Worm (Caenorhabditis elegans): ENCODE data around the gene Y41C4A.9.

Y41C4A.9 gene

DNA sequence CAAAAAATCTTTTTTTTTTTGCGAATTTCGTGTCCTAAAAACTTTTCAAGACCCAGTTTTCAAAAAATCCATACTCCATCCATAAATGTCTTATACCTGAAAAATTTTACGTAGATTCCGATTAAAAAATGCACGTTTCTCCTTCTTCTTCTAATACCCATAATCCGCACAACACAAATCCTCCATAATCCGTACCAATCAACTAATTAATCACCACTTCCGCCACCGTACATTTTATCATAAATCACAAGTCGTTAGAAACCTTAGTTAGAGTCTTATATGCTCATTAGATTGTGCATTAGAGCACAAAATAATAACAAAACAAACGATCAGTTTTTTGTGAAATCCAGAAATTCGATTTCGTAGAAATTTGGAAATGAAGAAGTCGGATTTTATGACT, 49.4 kb downstream of the Y41C4A.9 start:
- TF ChIP-seq nhr-129 (tag; optimal IDR thresholded peaks at IDR 0.05) (no peak), gmeb-1 (tag; optimal IDR thresholded peaks at IDR 0.05) (no peak), zag-1 (tag; optimal IDR thresholded peaks at IDR 0.05) (no peak), snpc-4 (tag; optimal IDR thresholded peaks at IDR 0.05) (no peak), alr-1 (tag; optimal IDR thresholded peaks at IDR 0.05) (no peak), elt-3 (tag; optimal IDR thresholded peaks at IDR 0.05) (no peak), unc-55 (GFP tag; optimal IDR thresholded peaks at IDR 0.05) (no peak), mab-5 (tag; optimal IDR thresholded peaks at IDR 0.05) (no peak), lin-11 (tag; optimal IDR thresholded peaks at IDR 0.05) (no peak), lsy-2 (tag; optimal IDR thresholded peaks at IDR 0.05) (no peak), unc-39 (tag; optimal IDR thresholded peaks at IDR 0.05) (no peak), C34F6.9 (tag; optimal IDR thresholded peaks at IDR 0.05) (no peak), lin-39 (tag; optimal IDR thresholded peaks at IDR 0.05) (no peak), fos-1 (tag; optimal IDR thresholded peaks at IDR 0.05) (no peak), F13H6.1 (tag; optimal IDR thresholded peaks at IDR 0.05) (no peak), ama-1 (optimal IDR thresholded peaks at IDR 0.05) (no peak), blmp-1 (tag; optimal IDR thresholded peaks at IDR 0.05; ENCODE audit: insufficient read depth) (no peak), ztf-4 (tag; optimal IDR thresholded peaks at IDR 0.05) (no peak), ZK546.5 (tag; optimal IDR thresholded peaks at IDR 0.05) (no peak), nhr-25 (tag; optimal IDR thresholded peaks at IDR 0.05) (no peak)

DNA sequence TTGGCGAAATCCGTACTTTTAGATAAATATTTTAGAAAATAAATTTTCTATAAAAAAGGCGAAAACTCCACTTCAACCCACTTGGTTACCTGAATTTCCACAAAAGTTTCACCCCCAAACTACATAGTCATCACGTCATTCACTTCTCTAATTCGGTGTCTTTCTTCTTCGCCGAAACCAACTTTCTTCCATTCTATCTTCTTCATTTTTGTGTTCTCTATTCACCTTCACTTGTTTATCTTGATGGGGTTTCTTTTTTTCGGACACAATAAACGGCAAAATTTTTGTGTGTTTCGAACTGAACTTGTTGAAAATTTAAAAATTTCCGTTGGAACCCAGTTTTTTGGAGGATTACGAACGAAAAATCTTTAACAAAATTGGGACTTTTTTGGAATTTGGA, 51.6 kb downstream of the Y41C4A.9 start:
- TF ChIP-seq unc-62 (GFP tag; optimal IDR thresholded peaks at IDR 0.05) (no peak), blmp-1 (tag; optimal IDR thresholded peaks at IDR 0.05; ENCODE audit: insufficient read depth) (peak; percentile 70)

DNA sequence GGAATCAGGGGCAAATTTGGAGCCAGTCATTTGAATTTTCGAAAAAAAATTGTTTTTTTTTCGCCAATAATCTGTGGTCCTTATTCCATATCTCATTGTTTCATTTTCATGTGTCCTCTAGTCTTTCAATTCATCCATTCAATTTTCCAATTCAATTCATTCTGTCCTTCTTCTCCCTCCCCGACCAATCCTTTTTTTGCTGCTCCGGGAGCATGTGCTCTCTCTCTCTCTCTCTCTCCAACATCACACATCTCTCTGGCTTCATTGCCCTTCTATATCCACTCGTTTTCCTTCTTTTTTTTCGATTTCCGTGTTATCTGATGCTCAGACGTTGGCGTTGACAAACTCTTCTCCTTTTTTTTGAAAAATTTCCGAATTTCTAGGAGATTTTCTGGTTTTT, 55.0 kb downstream of the Y41C4A.9 start:
- TF ChIP-seq mab-5 (tag; optimal IDR thresholded peaks at IDR 0.05) (no peak), sma-3 (GFP tag; optimal IDR thresholded peaks at IDR 0.05) (no peak), F13H6.1 (tag; optimal IDR thresholded peaks at IDR 0.05) (no peak), nhr-23 (tag; optimal IDR thresholded peaks at IDR 0.05) (no peak), nhr-129 (tag; optimal IDR thresholded peaks at IDR 0.05) (no peak), sem-4 (tag; optimal IDR thresholded peaks at IDR 0.05) (peak; percentile 39), egl-27 (tag; optimal IDR thresholded peaks at IDR 0.05) (no peak), gmeb-1 (tag; optimal IDR thresholded peaks at IDR 0.05) (no peak), mbf-1 (tag; optimal IDR thresholded peaks at IDR 0.05) (no peak), lin-13 (GFP tag; optimal IDR thresholded peaks at IDR 0.05) (no peak), skn-1 (tag; optimal IDR thresholded peaks at IDR 0.05) (no peak), crh-2 (tag; optimal IDR thresholded peaks at IDR 0.05) (peak; percentile 18), alr-1 (tag; optimal IDR thresholded peaks at IDR 0.05) (no peak), snpc-4 (tag; optimal IDR thresholded peaks at IDR 0.05) (no peak), ceh-16 (tag; optimal IDR thresholded peaks at IDR 0.05) (no peak), lsy-2 (tag; optimal IDR thresholded peaks at IDR 0.05) (peak in 1 of 2 experiments; percentile 26), lin-11 (tag; optimal IDR thresholded peaks at IDR 0.05) (no peak), ceh-82 (tag; optimal IDR thresholded peaks at IDR 0.05) (no peak), C34F6.9 (tag; optimal IDR thresholded peaks at IDR 0.05) (peak; percentile 31), nhr-6 (tag; optimal IDR thresholded peaks at IDR 0.05) (no peak), nhr-10 (tag; optimal IDR thresholded peaks at IDR 0.05) (no peak), ZK546.5 (tag; optimal IDR thresholded peaks at IDR 0.05) (no peak)
